Worm (Caenorhabditis elegans) whole organism, L4/young adult: ENCODE data around the gene flp-28.

ENCODE experiments used
- W03F9.2 ChIP-seq: fragments of 150-350 bp; optimal IDR thresholded peaks from 2 replicates; lab custom pipeline; 2014; ENCODE audit warnings: missing biosample characterization, missing genetic modification characterization
- dao-5 ChIP-seq: sonication (generic microtip); optimal IDR thresholded peaks from 2 replicates; lab custom pipeline; 2016; ENCODE audit warnings: missing genotype, missing genetic modification characterization, moderate library complexity, missing compliant biosample characterization
- him-1 ChIP-seq: sonication (generic microtip); optimal IDR thresholded peaks from 2 replicates; lab custom pipeline; 2016; ENCODE audit warnings: missing genotype, missing genetic modification reagents, missing genetic modification characterization, missing compliant biosample characterization

DNA sequence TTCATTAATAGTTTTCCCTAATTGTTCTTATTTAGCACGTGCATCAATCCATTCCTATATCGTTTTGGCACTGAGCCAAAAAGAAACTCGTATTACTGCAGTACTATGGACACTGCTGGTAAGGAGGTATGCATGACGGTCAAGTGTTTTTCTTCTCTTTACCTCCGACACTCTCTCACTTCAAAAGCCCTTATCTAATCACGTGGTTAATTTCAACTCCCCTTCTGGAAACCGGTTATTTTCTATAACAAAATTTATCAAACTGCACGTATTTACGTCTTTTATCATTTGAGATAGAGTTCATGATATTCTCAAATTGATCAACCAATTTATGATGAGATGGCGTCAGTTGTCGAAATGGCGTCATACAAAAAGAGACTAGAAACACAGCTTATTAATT lies 36.1 kb downstream of the flp-28 start:
- TF ChIP-seq W03F9.2 (no peak), dao-5 (tag; lab: Kevin White, UChicago) (no peak), him-1 (no peak)
